Fruit fly (Drosophila melanogaster): ENCODE measurements around the gene del.

Gene del

DNA sequence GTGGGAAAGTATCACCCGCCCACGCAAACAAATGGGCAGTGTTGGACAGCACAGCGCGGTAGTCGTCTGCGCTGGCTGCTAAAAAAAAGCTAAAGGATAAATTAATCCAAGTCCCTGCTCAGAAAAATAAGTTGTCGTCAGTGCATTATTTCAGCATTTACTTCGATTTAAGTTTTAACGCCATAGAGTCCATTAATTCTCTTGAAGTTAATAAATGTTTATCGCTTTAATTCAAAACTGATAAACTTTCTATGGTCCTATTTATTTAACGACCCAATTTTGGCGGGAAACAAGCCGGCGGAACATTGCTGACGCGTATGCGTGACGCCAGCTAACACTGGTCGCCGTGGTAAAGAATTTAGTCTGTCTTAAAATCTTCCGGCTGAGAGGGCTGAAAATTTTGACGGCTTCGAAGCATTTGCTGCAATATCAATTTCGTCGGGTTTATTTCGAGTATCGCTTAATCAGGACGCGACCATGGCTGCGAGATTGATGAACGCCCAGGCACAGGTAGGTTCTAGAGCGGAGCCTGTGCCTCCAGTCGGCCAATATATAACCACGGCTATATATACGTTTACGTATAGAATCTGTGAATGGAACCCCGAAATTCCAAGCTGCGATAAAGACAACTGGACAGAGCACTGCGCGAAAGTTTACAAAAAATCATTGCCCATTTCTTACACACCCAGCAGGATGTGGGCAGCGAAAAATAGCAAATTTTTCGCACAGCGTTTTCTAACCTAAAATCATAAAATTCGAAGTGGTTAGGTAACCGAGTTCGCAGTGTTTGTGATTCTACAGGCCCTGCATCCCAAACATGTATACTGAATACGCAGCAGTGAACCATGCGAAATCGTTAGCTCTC, 20.2 kb upstream of the del start, which contains the start of the genes mAcon1, CG43345 and CG43346 (continued):
- TF ChIP-seq mirr (GFP tag; optimal IDR thresholded peaks at IDR 0.05), result peak; percentile 46
- TF ChIP-seq sd (tag; optimal IDR thresholded peaks at IDR 0.05), result no peak
- TF ChIP-seq ken (GFP tag; IDR thresholded peaks at IDR 0.05), result peak; percentile 23; the same call in 1 of the 3 replicates
- TF ChIP-seq ara (GFP tag; IDR thresholded peaks at IDR 0.05), result no peak
- TF ChIP-seq Poxn (GFP tag; IDR thresholded peaks at IDR 0.05), result no peak
- TF ChIP-seq CG11093 (GFP tag; IDR thresholded peaks at IDR 0.05), result 0 out of 3 replicates have a peak, but pooled peaks have one; percentile 43
- no peak for TF ChIP-seq CG4707 (GFP tag; optimal IDR thresholded peaks at IDR 0.05)
- TF ChIP-seq HmgZ (tag; optimal IDR thresholded peaks at IDR 0.05), result peak; percentile 93
- peak; percentile 86 for TF ChIP-seq NfI (GFP tag; optimal IDR thresholded peaks at IDR 0.05)
- TF ChIP-seq cas (GFP tag; IDR thresholded peaks at IDR 0.05), result 0 out of 2 replicates have a peak, but pooled peaks have one; percentile 6
- no peak for TF ChIP-seq h (optimal IDR thresholded peaks at IDR 0.05)
- TF ChIP-seq wdn (GFP tag; IDR thresholded peaks at IDR 0.05), result peak; percentile 58; the same call in 1 of the 2 replicates
- no peak for TF ChIP-seq CG7963 (GFP tag; IDR thresholded peaks at IDR 0.05; ENCODE audit: partially characterized antibody)
- peak; percentile 48; the same call in 1 of the 3 replicates for TF ChIP-seq zfh1 (GFP tag; IDR thresholded peaks at IDR 0.05)
- no peak; the same call in 1 of the 2 replicates for TF ChIP-seq CG14441 (GFP tag; IDR thresholded peaks at IDR 0.05)
- TF ChIP-seq ttk (GFP tag; IDR thresholded peaks at IDR 0.05), result no peak
- no peak for TF ChIP-seq Asciz (GFP tag; optimal IDR thresholded peaks at IDR 0.05)
- TF ChIP-seq dm (GFP tag; optimal IDR thresholded peaks at IDR 0.05), result peak; percentile 89

DNA sequence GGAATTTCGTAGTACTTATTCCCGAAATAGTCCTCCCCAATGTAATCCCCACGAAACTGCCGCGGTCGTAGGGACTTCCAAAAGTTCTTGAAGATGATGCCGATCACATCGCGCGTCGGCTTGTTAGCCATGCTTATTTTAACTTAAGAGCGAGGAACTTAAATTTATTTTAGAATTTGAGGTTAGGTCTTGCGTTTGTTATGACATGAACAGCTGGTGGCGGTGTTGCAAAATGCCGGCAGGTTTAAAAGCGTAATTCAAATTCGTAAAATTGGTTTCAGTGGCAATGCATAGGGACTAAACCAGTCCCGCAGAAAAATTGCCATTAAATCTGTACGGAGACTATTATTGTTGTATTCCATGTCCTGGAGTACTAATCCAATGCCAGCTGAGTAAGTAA, 18.1 kb upstream of the del start:
- TF ChIP-seq CG1832 (GFP tag; optimal IDR thresholded peaks at IDR 0.05) (no peak), sim (GFP tag; IDR thresholded peaks at IDR 0.05) (no peak), Elba2 (GFP tag; optimal IDR thresholded peaks at IDR 0.05) (peak; percentile 3), Aef1 (GFP tag; IDR thresholded peaks at IDR 0.05) (no peak), CG7786 (GFP tag; optimal IDR thresholded peaks at IDR 0.05) (no peak), GATAe (GFP tag; conservative IDR thresholded peaks at IDR 0.05) (no peak), ERR (GFP tag; optimal IDR thresholded peaks at IDR 0.05) (no peak), Sry-δ (GFP tag; optimal IDR thresholded peaks at IDR 0.05) (peak; percentile 14), Ets97D (GFP tag; optimal IDR thresholded peaks at IDR 0.05) (peak; percentile 10), Sry-β (GFP tag; optimal IDR thresholded peaks at IDR 0.05) (peak; percentile 79), CG17385 (GFP tag; optimal IDR thresholded peaks at IDR 0.05) (peak; percentile 1), nau (GFP tag; optimal IDR thresholded peaks at IDR 0.05) (no peak), crp (GFP tag; optimal IDR thresholded peaks at IDR 0.05) (peak; percentile 25 to 88), CG4282 (GFP tag; optimal IDR thresholded peaks at IDR 0.05) (no peak), phol (tag; optimal IDR thresholded peaks at IDR 0.05) (peak; percentile 10), CG9932 (GFP tag; IDR thresholded peaks at IDR 0.05) (0 out of 2 replicates have a peak, but pooled peaks have one; percentile 8), CG8924 (tag; optimal IDR thresholded peaks at IDR 0.05) (no peak), CG13287 (GFP tag; IDR thresholded peaks at IDR 0.05; ENCODE audit: partially characterized antibody) (peak; percentile 22; the same call in 1 of the 2 replicates), CG8290 (GFP tag; optimal IDR thresholded peaks at IDR 0.05) (no peak), CG8290 (tag; optimal IDR thresholded peaks at IDR 0.05) (peak in 1 of 2 experiments; percentile 44), CG31365 (tag; optimal IDR thresholded peaks at IDR 0.05) (no peak), Eip74EF (GFP tag; optimal IDR thresholded peaks at IDR 0.05) (no peak), gfzf (GFP tag; optimal IDR thresholded peaks at IDR 0.05) (peak; percentile 18), tap (tag; optimal IDR thresholded peaks at IDR 0.05) (no peak), CG32767 (GFP tag; IDR thresholded peaks at IDR 0.05) (no peak), sug (tag; optimal IDR thresholded peaks at IDR 0.05) (peak; percentile 42), danr (GFP tag; IDR thresholded peaks at IDR 0.05) (no peak), CG18599 (GFP tag; optimal IDR thresholded peaks at IDR 0.05) (no peak), YL-1 (GFP tag; optimal IDR thresholded peaks at IDR 0.05) (peak; percentile 85), CG1603 (tag; optimal IDR thresholded peaks at IDR 0.05) (peak; percentile 36), CG6813 (GFP tag; optimal IDR thresholded peaks at IDR 0.05) (no peak)
